Worm (Caenorhabditis elegans): ENCODE results near the gene emb-1.

DNA sequence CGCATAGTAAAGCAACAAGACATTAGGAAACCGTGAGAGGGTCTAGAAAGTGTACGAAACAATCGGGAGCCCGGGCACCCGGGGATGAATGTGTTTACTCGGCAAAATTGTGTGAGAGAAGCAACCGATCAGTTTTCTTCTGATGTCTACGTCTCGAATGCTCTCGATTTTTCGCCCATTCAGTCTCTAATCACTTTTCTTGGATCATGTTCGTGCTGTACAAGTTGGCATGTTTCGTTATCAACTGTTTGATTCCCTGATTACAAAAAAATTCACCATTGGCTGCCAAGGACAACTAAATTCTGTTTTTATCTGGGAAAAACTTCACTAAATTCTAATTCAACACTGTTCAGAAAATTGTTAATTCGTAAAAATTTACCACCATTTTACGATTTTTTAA lies 7.3 kb downstream of the emb-1 start:
- TF ChIP-seq sea-1 (GFP tag; conservative IDR thresholded peaks at IDR 0.05) (no peak), ama-1 (optimal IDR thresholded peaks at IDR 0.05) (no peak), scrt-1 (GFP tag; IDR thresholded peaks at IDR 0.05) (no peak), tbx-37 (GFP tag; conservative IDR thresholded peaks at IDR 0.05) (no peak), hmbx-1 (tag; optimal IDR thresholded peaks at IDR 0.05) (no peak), aly-1 (tag; optimal IDR thresholded peaks at IDR 0.05) (no peak), flt-1 (GFP tag; IDR thresholded peaks at IDR 0.05) (no peak), B0310.2 (tag; optimal IDR thresholded peaks at IDR 0.05) (no peak), hmg-4 (GFP tag; optimal IDR thresholded peaks at IDR 0.05) (no peak), F13C5.2 (tag; optimal IDR thresholded peaks at IDR 0.05) (no peak), hnd-1 (tag; optimal IDR thresholded peaks at IDR 0.05) (no peak), ceh-36 (tag; optimal IDR thresholded peaks at IDR 0.05) (no peak), tra-4 (tag; optimal IDR thresholded peaks at IDR 0.05) (no peak)
